Fruit fly (Drosophila melanogaster) whole organism, pupa: ENCODE results near the gene Polr2B.
A peak's percentile ranks its signal among the peaks of the same experiment; 100 is the strongest.

Experiments
- CG10348 ChIP-seq: fragments of 200-800 bp; sonication (Bioruptor generic); IDR thresholded peaks from 2 replicates; pipeline ENCODE4 v1.3.6; 2022; ENCODE audit warnings: missing biosample characterization, missing genetic modification characterization
- CG12605 ChIP-seq: fragments of 200-800 bp; sonication (Bioruptor generic); IDR thresholded peaks from 2 replicates; pipeline ENCODE4 v1.3.6; 2022; ENCODE audit warnings: missing biosample characterization, missing genetic modification characterization
- CG13204 ChIP-seq: fragments of 200-800 bp; sonication (Bioruptor generic); optimal IDR thresholded peaks from 2 replicates; lab custom pipeline; 2018; ENCODE audit warnings: missing biosample characterization, mild to moderate bottlenecking, missing genetic modification characterization, moderate library complexity
- CG14655 ChIP-seq: fragments of 200-800 bp; sonication (Bioruptor generic); optimal IDR thresholded peaks from 3 replicates; lab custom pipeline; 2017; ENCODE audit warnings: mild to moderate bottlenecking, missing biosample characterization, missing genetic modification reagents, missing genetic modification characterization
- CG15710 ChIP-seq: fragments of 200-800 bp; sonication (Bioruptor generic); optimal IDR thresholded peaks from 2 replicates; lab custom pipeline; 2018; ENCODE audit warnings: missing biosample characterization, mild to moderate bottlenecking, missing genetic modification characterization, moderate library complexity
- CG17806 ChIP-seq: fragments of 200-800 bp; sonication (Bioruptor generic); optimal IDR thresholded peaks from 2 replicates; lab custom pipeline; 2018; ENCODE audit warnings: missing biosample characterization, mild to moderate bottlenecking, missing genetic modification characterization, moderate library complexity
- CG32121 ChIP-seq: fragments of 200-800 bp; sonication (Bioruptor generic); IDR thresholded peaks from 2 replicates; pipeline ENCODE4 v1.3.6; 2022; ENCODE audit warnings: missing biosample characterization, missing genetic modification characterization
- CG34367 ChIP-seq: fragments of 200-800 bp; sonication (Bioruptor generic); optimal IDR thresholded peaks from 2 replicates; lab custom pipeline; 2018; ENCODE audit warnings: missing biosample characterization, mild to moderate bottlenecking, missing genetic modification characterization
- CG4496 ChIP-seq: fragments of 200-800 bp; sonication (Bioruptor generic); IDR thresholded peaks from 3 replicates; pipeline ENCODE4 v1.3.6; 2022; ENCODE audit warnings: missing biosample characterization, missing genetic modification characterization
- CG8159 ChIP-seq: fragments of 200-800 bp; sonication (Bioruptor generic); optimal IDR thresholded peaks from 3 replicates; lab custom pipeline; 2018; ENCODE audit warnings: missing biosample characterization, mild to moderate bottlenecking, missing genetic modification characterization, moderate library complexity
- CG8301 ChIP-seq: fragments of 200-800 bp; sonication (Bioruptor generic); optimal IDR thresholded peaks from 2 replicates; lab custom pipeline; 2018; ENCODE audit warnings: missing biosample characterization, mild to moderate bottlenecking, missing genetic modification characterization
- CG9948 ChIP-seq: fragments of 200-800 bp; sonication (Bioruptor generic); optimal IDR thresholded peaks from 2 replicates; lab custom pipeline; 2018; ENCODE audit warnings: missing biosample characterization, mild to moderate bottlenecking, missing genetic modification characterization, moderate library complexity
- D1 ChIP-seq: fragments of 200-800 bp; sonication (Bioruptor generic); optimal IDR thresholded peaks from 2 replicates; lab custom pipeline; 2018; ENCODE audit warnings: missing biosample characterization, mild to moderate bottlenecking, missing genetic modification characterization, moderate library complexity
- EcR ChIP-seq: fragments of 200-800 bp; sonication (Bioruptor generic); optimal IDR thresholded peaks from 3 replicates; lab custom pipeline; 2019; ENCODE audit warnings: missing biosample characterization, missing genetic modification characterization, mild to moderate bottlenecking, moderate library complexity, missing genetic modification reagents
- Ets98B ChIP-seq: fragments of 200-800 bp; sonication (Bioruptor generic); IDR thresholded peaks from 2 replicates; pipeline ENCODE4 v1.3.6; 2022; ENCODE audit warnings: missing biosample characterization, missing genetic modification characterization
- Pif1A ChIP-seq: fragments of 200-800 bp; sonication (Bioruptor generic); optimal IDR thresholded peaks from 3 replicates; lab custom pipeline; 2016; ENCODE audit warnings: missing biosample characterization, missing genetic modification characterization
- Pif1B ChIP-seq: fragments of 200-800 bp; sonication (Bioruptor generic); optimal IDR thresholded peaks from 3 replicates; lab custom pipeline; 2016; ENCODE audit warnings: missing biosample characterization, missing genetic modification characterization
- Snoo ChIP-seq: fragments of 200-800 bp; sonication (Bioruptor generic); optimal IDR thresholded peaks from 3 replicates; lab custom pipeline; 2017; ENCODE audit warnings: missing biosample characterization, mild to moderate bottlenecking, missing genetic modification characterization, inconsistent platforms
- fd96Ca ChIP-seq: fragments of 200-800 bp; sonication (Bioruptor generic); IDR thresholded peaks from 3 replicates; pipeline ENCODE4 v1.3.6; 2022; ENCODE audit warnings: missing biosample characterization, missing genetic modification characterization
- gl ChIP-seq: fragments of 200-800 bp; sonication (Bioruptor generic); optimal IDR thresholded peaks from 2 replicates; lab custom pipeline; 2018; ENCODE audit warnings: missing biosample characterization, mild to moderate bottlenecking, missing genetic modification characterization
- rn ChIP-seq: fragments of 200-800 bp; sonication (Bioruptor generic); IDR thresholded peaks from 2 replicates; pipeline ENCODE4 v1.3.6; 2022; ENCODE audit warnings: missing biosample characterization, missing genetic modification characterization

Gene Polr2B

dm6 chr3R:14100962-14101361 is 24.6 kb upstream of the Polr2B start:
- TF ChIP-seq D1 (tag; lab: Kevin White, UChicago) = no peak
- no peak for TF ChIP-seq gl (tag; lab: Kevin White, UChicago)
- no peak for TF ChIP-seq rn (GFP tag; lab: Robert Waterston, UW)
- no peak for TF ChIP-seq CG4496 (GFP tag; lab: Robert Waterston, UW)
- no peak for TF ChIP-seq CG14655 (GFP tag; lab: Kevin White, UChicago)
- no peak for TF ChIP-seq Ets98B (GFP tag; lab: Robert Waterston, UW)

dm6 chr3R:14103022-14103421 is 22.6 kb upstream of the Polr2B start, which contains the start of gene PK1-R:
Gene PK1-R, minus strand, starts transcription at chr3R:14103122.
- TF ChIP-seq CG10348 (GFP tag; lab: Robert Waterston, UW) = no peak
- no peak for TF ChIP-seq CG34367 (tag; lab: Kevin White, UChicago)
- no peak for TF ChIP-seq CG17806
- TF ChIP-seq Snoo (tag; lab: Kevin White, UChicago) = no peak
- TF ChIP-seq EcR = no peak
- TF ChIP-seq CG9948 = no peak
- no peak for TF ChIP-seq CG4496 (GFP tag; lab: Robert Waterston, UW)

dm6 chr3R:14107597-14107996 is 18.0 kb upstream of the Polr2B start:
- TF ChIP-seq CG14655 (GFP tag; lab: Kevin White, UChicago) (no peak), CG32121 (GFP tag; lab: Robert Waterston, UW) (no peak), CG17806 (no peak), fd96Ca (GFP tag; lab: Robert Waterston, UW) (no peak), CG34367 (tag; lab: Kevin White, UChicago) (no peak), CG15710 (no peak), D1 (tag; lab: Kevin White, UChicago) (no peak), CG13204 (GFP tag; lab: Kevin White, UChicago) (no peak), Pif1A (no peak), CG4496 (GFP tag; lab: Robert Waterston, UW) (no peak), rn (GFP tag; lab: Robert Waterston, UW) (no peak), Snoo (tag; lab: Kevin White, UChicago) (no peak), CG10348 (GFP tag; lab: Robert Waterston, UW) (no peak), Ets98B (GFP tag; lab: Robert Waterston, UW) (no peak)

dm6 chr3R:14108158-14108921 is 17.3 kb upstream of the Polr2B start, which contains the start of gene CG12402:
Gene CG12402, minus strand, starts transcription at chr3R:14108321.
- peak; percentile 14 for TF ChIP-seq D1 (tag; lab: Kevin White, UChicago)
- TF ChIP-seq CG9948 = peak; percentile 16
- peak; percentile 40 for TF ChIP-seq CG14655 (GFP tag; lab: Kevin White, UChicago)
- 0 out of 2 replicates have a peak, but pooled peaks have one; percentile 35 for TF ChIP-seq rn (GFP tag; lab: Robert Waterston, UW)
- peak; percentile 70 for TF ChIP-seq CG12605 (GFP tag; lab: Robert Waterston, UW)
- TF ChIP-seq CG15710 = no peak
- TF ChIP-seq CG32121 (GFP tag; lab: Robert Waterston, UW) = peak; percentile 74
- no peak for TF ChIP-seq Snoo (tag; lab: Kevin White, UChicago)
- peak; percentile 20 for TF ChIP-seq CG8159
- TF ChIP-seq Pif1A = peak; percentile 14
- peak; percentile 70; the same call in 1 of the 2 replicates for TF ChIP-seq Ets98B (GFP tag; lab: Robert Waterston, UW)
- no peak for TF ChIP-seq EcR
- TF ChIP-seq CG8301 = no peak
- no peak for TF ChIP-seq CG13204 (GFP tag; lab: Kevin White, UChicago)
- TF ChIP-seq CG10348 (GFP tag; lab: Robert Waterston, UW) = no peak
- TF ChIP-seq CG4496 (GFP tag; lab: Robert Waterston, UW) = peak; percentile 60; the same call in 2 of the 3 replicates
- TF ChIP-seq Pif1B (GFP tag; lab: Kevin White, UChicago) = peak; percentile 8
- TF ChIP-seq CG34367 (tag; lab: Kevin White, UChicago) = no peak
- TF ChIP-seq fd96Ca (GFP tag; lab: Robert Waterston, UW) = peak; percentile 68; the same call in 2 of the 3 replicates

dm6 chr3R:14109145-14109544 is 16.4 kb upstream of the Polr2B start, which contains the start of gene Or88a:
Gene Or88a, plus strand, starts transcription at chr3R:14109445.
- TF ChIP-seq CG8301 (no peak), CG32121 (GFP tag; lab: Robert Waterston, UW) (no peak), CG4496 (GFP tag; lab: Robert Waterston, UW) (no peak), rn (GFP tag; lab: Robert Waterston, UW) (no peak)

- no peak for TF ChIP-seq Ets98B (GFP tag; lab: Robert Waterston, UW)
- TF ChIP-seq D1 (tag; lab: Kevin White, UChicago) = no peak
- TF ChIP-seq rn (GFP tag; lab: Robert Waterston, UW) = no peak
- no peak for TF ChIP-seq CG34367 (tag; lab: Kevin White, UChicago)
- TF ChIP-seq CG10348 (GFP tag; lab: Robert Waterston, UW) = no peak
- TF ChIP-seq Pif1B (GFP tag; lab: Kevin White, UChicago) = no peak
- no peak for TF ChIP-seq CG12605 (GFP tag; lab: Robert Waterston, UW)
These were observed 13.5 kb upstream of the Polr2B start, which contains the start of gene CG14357 for dm6 chr3R:14112066-14112465. Gene CG14357, minus strand, starts transcription at chr3R:14112166.
